Fruit fly (Drosophila melanogaster): Measurements from ENCODE around the gene CG13692.

Gene CG13692

DNA sequence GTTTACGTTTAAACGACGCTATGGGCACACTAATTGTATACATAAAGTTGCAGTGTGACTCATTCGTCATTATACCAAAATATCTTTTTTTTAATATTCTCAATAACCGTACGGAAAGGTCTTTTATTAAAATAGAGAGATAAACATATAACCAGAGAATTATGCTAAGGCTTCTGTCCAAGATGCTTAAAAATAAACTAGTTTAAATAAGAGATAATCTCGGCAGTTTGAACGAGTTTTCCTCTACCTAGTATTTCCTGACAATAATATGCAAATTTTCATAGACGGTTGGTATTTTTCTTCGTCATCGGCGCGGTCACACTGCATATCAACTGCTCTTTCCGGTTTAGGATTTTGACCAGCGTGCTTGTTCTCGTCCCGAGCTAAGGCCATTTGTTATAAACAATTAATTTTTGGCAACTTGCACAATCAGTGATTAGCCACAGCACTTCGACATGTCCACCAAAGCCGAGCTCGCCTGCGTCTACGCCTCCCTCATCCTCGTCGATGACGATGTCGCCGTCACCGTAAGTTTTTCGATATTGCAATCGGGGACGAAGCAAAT is 1.9 kb upstream of the CG13692 start, which contains the start of the genes CG13690 and RpLP1 (continued):
- TF ChIP-seq emc (GFP tag; optimal IDR thresholded peaks at IDR 0.05) (peak; percentile 42), sima (GFP tag; optimal IDR thresholded peaks at IDR 0.05) (no peak), CG17568 (GFP tag; optimal IDR thresholded peaks at IDR 0.05) (peak; percentile 80), fd102C (GFP tag; optimal IDR thresholded peaks at IDR 0.05) (peak; percentile 71), toy (GFP tag; IDR thresholded peaks at IDR 0.05) (no peak), CG4328 (GFP tag; optimal IDR thresholded peaks at IDR 0.05) (peak; percentile 89), B-H2 (GFP tag; optimal IDR thresholded peaks at IDR 0.05) (peak; percentile 80), CG18011 (GFP tag; optimal IDR thresholded peaks at IDR 0.05) (peak; percentile 58), CG3281 (GFP tag; optimal IDR thresholded peaks at IDR 0.05) (peak; percentile 88), tup (GFP tag; optimal IDR thresholded peaks at IDR 0.05) (peak; percentile 7), Dip3 (GFP tag; optimal IDR thresholded peaks at IDR 0.05) (peak; percentile 56), Antp (GFP tag; optimal IDR thresholded peaks at IDR 0.05) (no peak), Dbx (GFP tag; IDR thresholded peaks at IDR 0.05) (peak; percentile 48; the same call in 1 of the 3 replicates), grau (tag; optimal IDR thresholded peaks at IDR 0.05) (peak; percentile 74), CG9215 (GFP tag; IDR thresholded peaks at IDR 0.05) (no peak), TFAM (GFP tag; optimal IDR thresholded peaks at IDR 0.05) (peak; percentile 70), Hey (tag; optimal IDR thresholded peaks at IDR 0.05) (peak; percentile 70), CG13123 (GFP tag; optimal IDR thresholded peaks at IDR 0.05) (no peak), vfl (GFP tag; optimal IDR thresholded peaks at IDR 0.05) (peak; percentile 37), CG14667 (GFP tag; IDR thresholded peaks at IDR 0.05) (no peak), lbe (GFP tag; optimal IDR thresholded peaks at IDR 0.05) (peak; percentile 78), CG14014 (GFP tag; IDR thresholded peaks at IDR 0.05) (peak; percentile 64; the same call in 1 of the 2 replicates), CG10147 (GFP tag; optimal IDR thresholded peaks at IDR 0.05) (peak; percentile 77), slp2 (GFP tag; optimal IDR thresholded peaks at IDR 0.05) (peak; percentile 61), CG18476 (GFP tag; optimal IDR thresholded peaks at IDR 0.05) (peak; percentile 15), CG14965 (GFP tag; optimal IDR thresholded peaks at IDR 0.05; ENCODE audit: borderline replicate concordance) (no peak), pzg (GFP tag; optimal IDR thresholded peaks at IDR 0.05) (peak; percentile 86), CG12744 (GFP tag; optimal IDR thresholded peaks at IDR 0.05) (peak; percentile 45), zen (tag; optimal IDR thresholded peaks at IDR 0.05) (peak; percentile 49), CG10565 (GFP tag; optimal IDR thresholded peaks at IDR 0.05) (peak; percentile 3), CG16779 (GFP tag; IDR thresholded peaks at IDR 0.05) (peak; percentile 58; the same call in 1 of the 2 replicates), sqz (GFP tag; optimal IDR thresholded peaks at IDR 0.05) (peak; percentile 90), Fer3 (tag; optimal IDR thresholded peaks at IDR 0.05) (peak; percentile 80), CG12659 (GFP tag; optimal IDR thresholded peaks at IDR 0.05) (peak; percentile 92), Sox102F (GFP tag; optimal IDR thresholded peaks at IDR 0.05) (no peak), CG34376 (GFP tag; optimal IDR thresholded peaks at IDR 0.05) (peak; percentile 96), bab2 (GFP tag; optimal IDR thresholded peaks at IDR 0.05) (peak; percentile 25), CG7963 (GFP tag; IDR thresholded peaks at IDR 0.05; ENCODE audit: partially characterized antibody) (no peak), Oli (tag; optimal IDR thresholded peaks at IDR 0.05) (peak; percentile 56), ems (GFP tag; optimal IDR thresholded peaks at IDR 0.05) (peak; percentile 53), CG11456 (GFP tag; IDR thresholded peaks at IDR 0.05) (peak; percentile 76; the same call in 2 of the 3 replicates), HLH4C (GFP tag; IDR thresholded peaks at IDR 0.05; ENCODE audit: partially characterized antibody) (no peak), CG31224 (GFP tag; IDR thresholded peaks at IDR 0.05) (no peak), Elba2 (GFP tag; optimal IDR thresholded peaks at IDR 0.05) (no peak), ATbp (GFP tag; optimal IDR thresholded peaks at IDR 0.05) (peak; percentile 78), Hmr (GFP tag; optimal IDR thresholded peaks at IDR 0.05) (peak; percentile 95), sens-2 (GFP tag; IDR thresholded peaks at IDR 0.05) (0 out of 2 replicates have a peak, but pooled peaks have one; percentile 25), br (optimal IDR thresholded peaks at IDR 0.05) (no peak), CG9437 (GFP tag; optimal IDR thresholded peaks at IDR 0.05) (peak; percentile 97), CG7271 (tag; optimal IDR thresholded peaks at IDR 0.05) (peak; percentile 91)

Measured in whole organism, embryonic.